Fruit fly (Drosophila melanogaster) whole organism, embryonic: ENCODE measurements around the gene Dr.

Experiments used
- Aef1 ChIP-seq: fragments of 200-800 bp; sonication (Bioruptor generic); IDR thresholded peaks from 3 replicates; pipeline ENCODE4 v1.3.6; 2022; ENCODE audit warnings: missing biosample characterization, missing genetic modification characterization
- Antp ChIP-seq: fragments of 200-800 bp; sonication (Bioruptor generic); optimal IDR thresholded peaks from 3 replicates; lab custom pipeline; 2016; ENCODE audit warnings: missing biosample characterization, missing genetic modification characterization
- C15 ChIP-seq: fragments of 200-800 bp; sonication (Bioruptor generic); IDR thresholded peaks from 3 replicates; pipeline ENCODE4 v1.3.6; 2022; ENCODE audit warnings: missing biosample characterization, missing genetic modification characterization
- CG10959 ChIP-seq: fragments of 200-800 bp; sonication (Bioruptor generic); IDR thresholded peaks from 2 replicates; pipeline ENCODE4 v1.3.6; 2022; ENCODE audit warnings: missing biosample characterization, missing genetic modification characterization
- CG14441 ChIP-seq: fragments of 200-800 bp; sonication (Bioruptor generic); IDR thresholded peaks from 2 replicates; pipeline ENCODE4 v1.3.6; 2022; ENCODE audit warnings: missing biosample characterization, missing genetic modification characterization
- CG14710 ChIP-seq: fragments of 200-800 bp; sonication (Bioruptor generic); optimal IDR thresholded peaks from 3 replicates; lab custom pipeline; 2019; ENCODE audit warnings: missing biosample characterization, mild to moderate bottlenecking, missing genetic modification characterization, moderate library complexity
- CG15479 ChIP-seq: fragments of 200-800 bp; sonication (Bioruptor generic); optimal IDR thresholded peaks from 3 replicates; lab custom pipeline; 2019; ENCODE audit warnings: missing biosample characterization, mild to moderate bottlenecking, missing genetic modification characterization, moderate library complexity
- CG15696 ChIP-seq: fragments of 200-800 bp; sonication (Bioruptor generic); optimal IDR thresholded peaks from 2 replicates; lab custom pipeline; 2019; ENCODE audit warnings: missing biosample characterization, mild to moderate bottlenecking, missing genetic modification characterization, moderate library complexity
- CG16779 ChIP-seq: fragments of 200-800 bp; sonication (Bioruptor generic); IDR thresholded peaks from 2 replicates; pipeline ENCODE4 v1.3.6; 2022; ENCODE audit warnings: missing biosample characterization, missing genetic modification characterization
- CG16815 ChIP-seq: fragments of 200-800 bp; sonication (Bioruptor generic); optimal IDR thresholded peaks from 3 replicates; lab custom pipeline; 2017; ENCODE audit warnings: missing biosample characterization, mild to moderate bottlenecking, missing genetic modification characterization
- CG17328 ChIP-seq: fragments of 200-800 bp; sonication (Bioruptor generic); IDR thresholded peaks from 2 replicates; pipeline ENCODE4 v1.3.6; 2022; ENCODE audit warnings: missing biosample characterization, missing genetic modification characterization
- CG17568 ChIP-seq: fragments of 200-800 bp; sonication (Bioruptor generic); optimal IDR thresholded peaks from 2 replicates; lab custom pipeline; 2018; ENCODE audit warnings: missing biosample characterization, mild to moderate bottlenecking, missing genetic modification characterization, moderate library complexity
- CG17829 ChIP-seq: fragments of 200-800 bp; optimal IDR thresholded peaks from 2 replicates; lab custom pipeline; 2019; ENCODE audit warnings: missing biosample characterization, mild to moderate bottlenecking, missing genetic modification characterization, moderate library complexity
- CG2712 ChIP-seq: fragments of 200-800 bp; optimal IDR thresholded peaks from 3 replicates; lab custom pipeline; 2019; ENCODE audit warnings: missing biosample characterization, mild to moderate bottlenecking, missing genetic modification characterization, moderate library complexity
- CG4424 ChIP-seq: fragments of 200-800 bp; sonication (Bioruptor generic); optimal IDR thresholded peaks from 3 replicates; lab custom pipeline; 2016; ENCODE audit warnings: missing biosample characterization, missing genetic modification characterization
- CG5245 ChIP-seq: fragments of 200-800 bp; sonication (Bioruptor generic); optimal IDR thresholded peaks from 3 replicates; lab custom pipeline; 2016; ENCODE audit warnings: missing biosample characterization, missing genetic modification characterization
- CG7745 ChIP-seq: fragments of 200-800 bp; sonication (Bioruptor generic); optimal IDR thresholded peaks from 2 replicates; lab custom pipeline; 2018; ENCODE audit warnings: missing biosample characterization, mild to moderate bottlenecking, missing genetic modification characterization, moderate library complexity
- CG9727 ChIP-seq: fragments of 200-800 bp; sonication (Bioruptor generic); optimal IDR thresholded peaks from 3 replicates; lab custom pipeline; 2017; ENCODE audit warnings: missing biosample characterization, mild to moderate bottlenecking, missing genetic modification characterization
- CTCF ChIP-seq: fragments of 200-800 bp; sonication (Bioruptor generic); optimal IDR thresholded peaks from 2 replicates; lab custom pipeline; 2017; ENCODE audit warnings: missing biosample characterization, mild to moderate bottlenecking, missing genetic modification characterization, moderate library complexity
- D19A ChIP-seq: fragments of 200-800 bp; optimal IDR thresholded peaks from 3 replicates; lab custom pipeline; 2019; ENCODE audit warnings: missing biosample characterization, mild to moderate bottlenecking, missing genetic modification characterization, moderate library complexity
- HLH4C ChIP-seq: fragments of 200-800 bp; sonication (Bioruptor generic); IDR thresholded peaks from 3 replicates; pipeline ENCODE4 v1.3.6; 2022; ENCODE audit warnings: missing biosample characterization, missing genetic modification characterization; ENCODE audit not compliant: partially characterized antibody
- Med ChIP-seq: fragments of 200-800 bp; sonication (Bioruptor generic); peaks from one replicate; lab custom pipeline; 2016; ENCODE audit warnings: missing biosample characterization, missing genetic modification characterization, mild to moderate bottlenecking, inconsistent platforms, moderate library complexity
- NFAT ChIP-seq: fragments of 200-800 bp; sonication (Bioruptor generic); IDR thresholded peaks from 2 replicates; pipeline ENCODE4 v1.3.6; 2022; ENCODE audit warnings: missing biosample characterization, missing genetic modification characterization
- Trl ChIP-seq, 3 experiments: fragments of >200 bp in 2 of 3; fragments of 200-800 bp in 1 of 3; sonication (Bioruptor generic) in 1 of 3; optimal IDR thresholded peaks; 2 replicates in 1 of 3; 3 replicates in 2 of 3; lab custom pipeline; 2016 to 2017; ENCODE audit warnings: missing biosample characterization in 1 of 3, missing genetic modification characterization in 1 of 3
- Usf ChIP-seq: fragments of 200-800 bp; sonication (Bioruptor generic); optimal IDR thresholded peaks from 2 replicates; lab custom pipeline; 2017; ENCODE audit warnings: missing genotype, missing biosample characterization, missing genetic modification characterization
- ara ChIP-seq: fragments of 200-800 bp; sonication (Bioruptor generic); IDR thresholded peaks from 2 replicates; pipeline ENCODE4 v1.3.6; 2022; ENCODE audit warnings: missing biosample characterization, missing genetic modification characterization
- bigmax ChIP-seq: fragments of 200-800 bp; sonication (Bioruptor generic); optimal IDR thresholded peaks from 2 replicates; lab custom pipeline; 2018; ENCODE audit warnings: missing biosample characterization, mild to moderate bottlenecking, missing genetic modification characterization
- bowl ChIP-seq: fragments of 200-800 bp; sonication (Bioruptor generic); IDR thresholded peaks from 2 replicates; pipeline ENCODE4 v1.3.6; 2022; ENCODE audit warnings: missing biosample characterization, missing genetic modification characterization
- br ChIP-seq: fragments of >200 bp; optimal IDR thresholded peaks from 2 replicates; lab custom pipeline; 2017
- cg ChIP-seq: fragments of 200-800 bp; sonication (Bioruptor generic); optimal IDR thresholded peaks from 3 replicates; lab custom pipeline; 2019; ENCODE audit warnings: missing biosample characterization, mild to moderate bottlenecking, missing genetic modification characterization, moderate library complexity
- chif ChIP-seq, 2 experiments: fragments of 200-800 bp; sonication (Bioruptor generic); optimal IDR thresholded peaks; 3 replicates each; lab custom pipeline; 2016; ENCODE audit warnings: missing biosample characterization in 2 of 2, missing genetic modification characterization in 2 of 2
- croc ChIP-seq: fragments of 200-800 bp; sonication (Bioruptor generic); conservative IDR thresholded peaks from 3 replicates; pipeline ENCODE4 v1.3.6; 2022; ENCODE audit warnings: missing biosample characterization, missing genetic modification characterization
- cwo ChIP-seq: fragments of 200-800 bp; sonication (Bioruptor generic); optimal IDR thresholded peaks from 3 replicates; lab custom pipeline; 2017; ENCODE audit warnings: missing biosample characterization, missing genetic modification characterization, mild to moderate bottlenecking, moderate library complexity, missing genetic modification reagents
- fd102C ChIP-seq: fragments of 200-800 bp; sonication (Bioruptor generic); optimal IDR thresholded peaks from 2 replicates; lab custom pipeline; 2018; ENCODE audit warnings: missing biosample characterization, mild to moderate bottlenecking, missing genetic modification characterization, moderate library complexity
- ham ChIP-seq: fragments of 200-800 bp; sonication (Bioruptor generic); IDR thresholded peaks from 2 replicates; pipeline ENCODE4 v1.3.6; 2022; ENCODE audit warnings: missing biosample characterization, missing genetic modification characterization
- hb ChIP-seq: fragments of 200-800 bp; sonication (Bioruptor generic); IDR thresholded peaks from 3 replicates; pipeline ENCODE4 v1.3.6; 2022; ENCODE audit warnings: missing biosample characterization, missing genetic modification characterization; ENCODE audit not compliant: partially characterized antibody
- ind ChIP-seq: fragments of 200-800 bp; sonication (Bioruptor generic); optimal IDR thresholded peaks from 3 replicates; lab custom pipeline; 2016; ENCODE audit warnings: missing biosample characterization, missing genetic modification characterization
- otp ChIP-seq: fragments of 200-800 bp; sonication (Bioruptor generic); IDR thresholded peaks from 3 replicates; pipeline ENCODE4, ENCODE4 v1.3.6; 2022; ENCODE audit warnings: missing biosample characterization, missing genetic modification characterization
- p53 ChIP-seq: fragments of 200-800 bp; sonication (Bioruptor generic); optimal IDR thresholded peaks from 2 replicates; lab custom pipeline; 2016; ENCODE audit warnings: missing biosample characterization, missing genetic modification characterization
- prd ChIP-seq, 3 experiments: fragments of >200 bp in 2 of 3; fragments of 200-800 bp in 1 of 3; sonication (Bioruptor generic) in 1 of 3; optimal IDR thresholded peaks in 2 of 3; IDR thresholded peaks in 1 of 3; 2 replicates in 2 of 3; 3 replicates in 1 of 3; pipeline versions ENCODE4 v1.3.6 to Lab custom; 2017 to 2022; ENCODE audit warnings: missing biosample characterization in 1 of 3, missing genetic modification characterization in 1 of 3
- row ChIP-seq: fragments of 200-800 bp; sonication (Bioruptor generic); IDR thresholded peaks from 3 replicates; pipeline ENCODE4 v1.3.6; 2022; ENCODE audit warnings: missing biosample characterization, missing genetic modification characterization
- scrt ChIP-seq: fragments of 200-800 bp; sonication (Bioruptor generic); optimal IDR thresholded peaks from 2 replicates; lab custom pipeline; 2018; ENCODE audit warnings: missing biosample characterization, mild to moderate bottlenecking, missing genetic modification characterization, moderate library complexity
- sens ChIP-seq: fragments of 200-800 bp; sonication (Bioruptor generic); peaks from one replicate; lab custom pipeline; 2016; ENCODE audit warnings: missing biosample characterization, missing genetic modification characterization
- stc ChIP-seq: fragments of 200-800 bp; sonication (Bioruptor generic); IDR thresholded peaks from 2 replicates; pipeline ENCODE4 v1.3.6; 2022; ENCODE audit warnings: missing biosample characterization, missing genetic modification characterization
- tin ChIP-seq: fragments of 200-800 bp; sonication (Bioruptor generic); optimal IDR thresholded peaks from 3 replicates; lab custom pipeline; 2016; ENCODE audit warnings: missing biosample characterization, missing genetic modification characterization
- vnd ChIP-seq: fragments of 200-800 bp; sonication (Bioruptor generic); IDR thresholded peaks from 3 replicates; pipeline ENCODE4 v1.3.6; 2022; ENCODE audit warnings: missing biosample characterization, missing genetic modification characterization; ENCODE audit not compliant: partially characterized antibody
- wek ChIP-seq: fragments of 200-800 bp; sonication (Bioruptor generic); optimal IDR thresholded peaks from 3 replicates; lab custom pipeline; 2018; ENCODE audit warnings: missing biosample characterization, mild to moderate bottlenecking, missing genetic modification characterization, moderate library complexity
- zen ChIP-seq: fragments of 200-800 bp; sonication (Bioruptor generic); optimal IDR thresholded peaks from 3 replicates; lab custom pipeline; 2018; ENCODE audit warnings: missing biosample characterization, mild to moderate bottlenecking, missing genetic modification characterization, moderate library complexity

The Dr gene

DNA sequence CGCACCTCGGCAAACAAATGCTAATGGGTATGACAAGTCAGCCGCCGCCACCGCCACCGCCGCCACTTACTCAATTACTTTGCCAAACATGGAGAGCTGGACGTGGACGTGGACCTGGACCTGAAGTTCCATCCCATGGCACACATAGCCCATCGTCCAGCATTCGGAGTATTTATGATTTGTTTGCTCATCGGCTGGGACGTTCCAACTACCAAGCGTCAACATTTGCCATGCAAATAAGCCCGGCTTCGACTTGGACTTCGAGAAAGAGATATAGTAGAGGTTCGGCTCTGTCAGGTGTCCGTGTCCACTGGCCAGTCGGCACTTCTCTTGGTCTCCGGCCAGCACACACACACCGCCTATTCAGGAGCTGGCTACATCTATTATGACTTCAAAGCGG, 7.4 kb upstream of the Dr start (continued):
- TF ChIP-seq hb (no peak), br (lab: Kevin White, UChicago) (no peak), otp (GFP tag; lab: Robert Waterston, UW) (0 out of 3 replicates have a peak, but pooled peaks have one; percentile 6), C15 (GFP tag; lab: Robert Waterston, UW) (no peak), CG14441 (GFP tag; lab: Robert Waterston, UW) (no peak), stc (GFP tag; lab: Robert Waterston, UW) (no peak), Aef1 (GFP tag; lab: Robert Waterston, UW) (no peak), bowl (GFP tag; lab: Robert Waterston, UW) (no peak), p53 (GFP tag; lab: Kevin White, UChicago) (no peak), ham (GFP tag; lab: Robert Waterston, UW) (no peak), CTCF (no peak), Antp (GFP tag; lab: Kevin White, UChicago) (no peak), bigmax (no peak)

- no peak for TF ChIP-seq prd (optimal IDR thresholded peaks at IDR 0.05; lab: Kevin White, UChicago)
- TF ChIP-seq prd (GFP tag; IDR thresholded peaks at IDR 0.05; lab: Robert Waterston, UW) = 0 out of 3 replicates have a peak, but pooled peaks have one; percentile 1
- peak; percentile 90 for TF ChIP-seq D19A (tag; lab: Kevin White, UChicago)
- no peak for TF ChIP-seq HLH4C
- TF ChIP-seq fd102C = no peak
These were observed 7.0 kb upstream of the Dr start for dm6 chr3R:29549157-29549556.

DNA sequence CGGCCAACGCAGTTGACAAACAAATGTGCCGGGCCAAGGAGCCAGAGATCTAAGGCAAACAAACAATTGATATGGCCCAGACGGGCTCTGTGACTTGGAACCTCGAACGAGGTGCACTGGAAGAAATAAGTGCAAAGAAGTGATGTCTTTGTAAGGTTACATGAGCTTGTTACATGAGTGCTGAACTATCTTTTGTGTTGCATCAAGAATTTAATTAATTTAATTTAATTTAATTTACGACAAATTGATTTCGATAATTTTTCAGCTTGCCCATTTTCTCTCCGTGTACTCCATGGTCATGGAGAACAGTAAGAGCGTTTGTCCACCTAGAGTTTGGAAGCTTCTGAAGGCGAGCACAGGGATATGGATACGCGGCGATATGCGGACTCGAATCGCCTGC, 6.2 kb upstream of the Dr start:
- no peak for TF ChIP-seq Antp (GFP tag; lab: Kevin White, UChicago)
- no peak for TF ChIP-seq croc
- TF ChIP-seq Med (GFP tag; lab: Kevin White, UChicago) = peak; percentile 67
- TF ChIP-seq row (GFP tag; lab: Robert Waterston, UW) = peak; percentile 23; the same call in 2 of the 3 replicates
- peak; percentile 56 for TF ChIP-seq zen (tag; lab: Kevin White, UChicago)
- peak; percentile 10 for TF ChIP-seq CG17829
- peak; percentile 23 for TF ChIP-seq tin (GFP tag; lab: Kevin White, UChicago)
- no peak for TF ChIP-seq cg (GFP tag; lab: Kevin White, UChicago)
- TF ChIP-seq prd (optimal IDR thresholded peaks at IDR 0.05; lab: Kevin White, UChicago) = no peak
- TF ChIP-seq prd (GFP tag; IDR thresholded peaks at IDR 0.05; lab: Robert Waterston, UW) = peak; percentile 65
- no peak for TF ChIP-seq scrt (GFP tag; lab: Kevin White, UChicago)
- TF ChIP-seq CG15479 (GFP tag; lab: Kevin White, UChicago) = no peak
- peak in 1 of 2 experiments; percentile 45 for TF ChIP-seq chif (GFP tag; optimal IDR thresholded peaks at IDR 0.05; lab: Kevin White, UChicago)
- TF ChIP-seq wek (GFP tag; lab: Kevin White, UChicago) = no peak
- peak; percentile 45; the same call in 1 of the 2 replicates for TF ChIP-seq CG10959
- peak; percentile 75 for TF ChIP-seq sens (GFP tag; lab: Kevin White, UChicago)
- TF ChIP-seq CG17568 (GFP tag; lab: Kevin White, UChicago) = no peak
- no peak for TF ChIP-seq NFAT
- TF ChIP-seq CG4424 (GFP tag; lab: Kevin White, UChicago) = peak; percentile 19
- TF ChIP-seq CG17328 (GFP tag; lab: Robert Waterston, UW) = no peak
- TF ChIP-seq CG7745 (tag; lab: Kevin White, UChicago) = no peak
- TF ChIP-seq CG16779 (GFP tag; lab: Robert Waterston, UW) = no peak
- no peak for TF ChIP-seq CG5245 (GFP tag; lab: Kevin White, UChicago)
- peak; percentile 51 for TF ChIP-seq fd102C
- TF ChIP-seq CG16815 (GFP tag; lab: Kevin White, UChicago) = peak; percentile 17
- no peak for TF ChIP-seq Trl (optimal IDR thresholded peaks at IDR 0.05; lab: Kevin White, UChicago)
- TF ChIP-seq Trl (GFP tag; optimal IDR thresholded peaks at IDR 0.05; lab: Kevin White, UChicago) = peak; percentile 19
- no peak for TF ChIP-seq cwo (GFP tag; lab: Kevin White, UChicago)
- peak; percentile 32; the same call in 1 of the 2 replicates for TF ChIP-seq ara
- TF ChIP-seq Usf (GFP tag; lab: Kevin White, UChicago) = peak; percentile 9
- peak; percentile 26 for TF ChIP-seq CG9727 (GFP tag; lab: Kevin White, UChicago)
- TF ChIP-seq CG14710 (tag; lab: Kevin White, UChicago) = peak; percentile 1
- TF ChIP-seq ind = no peak
- no peak for TF ChIP-seq vnd (GFP tag; lab: Robert Waterston, UW)
- TF ChIP-seq CG15696 = peak; percentile 27
- peak; percentile 33 for TF ChIP-seq CG2712 (tag; lab: Kevin White, UChicago)
